Fruit fly (Drosophila melanogaster) whole organism, prepupa: ENCODE results near the gene Gr64f.

Experiments
- CG3919 ChIP-seq: fragments of 200-800 bp; sonication (Bioruptor generic); optimal IDR thresholded peaks from 3 replicates; lab custom pipeline; 2016; ENCODE audit warnings: missing biosample characterization, missing genetic modification characterization
- Smox ChIP-seq: fragments of 200-800 bp; sonication (Bioruptor generic); optimal IDR thresholded peaks from 3 replicates; lab custom pipeline; 2016; ENCODE audit warnings: missing biosample characterization, missing genetic modification characterization

dm6 chr3L:4056812-4057211 is 21.2 kb downstream of the Gr64f start:
- TF ChIP-seq CG3919 (GFP tag; lab: Kevin White, UChicago), result no peak
- no peak for TF ChIP-seq Smox (GFP tag; lab: Kevin White, UChicago)
